Fruit fly (Drosophila melanogaster): ENCODE measurements around the gene Axn.

Axn gene

DNA sequence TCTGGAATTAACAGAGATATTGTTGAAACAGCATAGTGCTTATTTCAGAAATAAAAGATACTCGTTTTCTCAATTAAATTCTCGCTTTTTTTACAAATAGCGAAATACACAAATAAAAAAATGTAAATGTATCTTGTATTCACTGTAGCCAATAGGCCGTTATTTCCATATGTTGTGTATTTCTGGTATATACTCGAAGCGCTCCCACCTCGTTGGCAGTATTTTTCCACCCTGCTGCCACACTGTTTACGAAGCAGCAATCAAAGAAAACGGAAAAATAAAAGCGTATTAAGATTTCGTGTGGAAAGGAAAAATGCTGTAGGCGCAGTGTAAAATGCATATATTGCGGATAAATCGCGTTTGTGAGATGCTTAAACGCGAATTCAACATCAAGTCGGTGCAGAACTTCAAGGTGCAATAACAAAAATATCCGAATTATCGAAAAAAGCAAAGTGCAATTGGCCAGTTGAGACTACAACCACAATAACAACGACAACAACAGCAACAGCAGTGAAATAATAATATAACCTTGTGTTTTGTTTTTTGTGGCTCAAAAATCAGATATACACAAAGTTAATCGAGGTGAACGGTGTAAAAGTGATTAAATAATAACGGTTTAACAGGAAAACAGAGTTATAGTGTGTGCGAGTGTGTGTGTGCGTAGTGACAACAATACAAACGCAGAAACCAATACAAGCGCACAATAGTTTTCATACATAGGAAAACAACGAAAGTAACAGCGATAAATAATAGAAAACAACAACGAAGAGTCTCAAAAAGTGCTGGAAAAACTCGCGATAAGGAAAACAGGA is 35.6 kb downstream of the Axn start, which contains the start of gene sima (continued):
- no peak for TF ChIP-seq pan (optimal IDR thresholded peaks at IDR 0.05)
- peak in 1 of 2 experiments; percentile 65 for TF ChIP-seq pan (GFP tag; optimal IDR thresholded peaks at IDR 0.05 in 1 of 2, IDR thresholded peaks at IDR 0.05 in 1 of 2)
- TF ChIP-seq CG11093 (GFP tag; IDR thresholded peaks at IDR 0.05): no peak
- no peak for TF ChIP-seq peb (GFP tag; IDR thresholded peaks at IDR 0.05)
- no peak for TF ChIP-seq CG2129 (GFP tag; IDR thresholded peaks at IDR 0.05; ENCODE audit: partially characterized antibody)
- TF ChIP-seq CG10565 (GFP tag; optimal IDR thresholded peaks at IDR 0.05): no peak
- 0 out of 2 replicates have a peak, but pooled peaks have one; percentile 19 for TF ChIP-seq unc-4 (GFP tag; IDR thresholded peaks at IDR 0.05; ENCODE audit: partially characterized antibody)
- TF ChIP-seq croc (GFP tag; conservative IDR thresholded peaks at IDR 0.05): no peak
- TF ChIP-seq ato (GFP tag; IDR thresholded peaks at IDR 0.05; ENCODE audit: partially characterized antibody): no peak
- no peak for TF ChIP-seq CG18011 (GFP tag; optimal IDR thresholded peaks at IDR 0.05)
- no peak for TF ChIP-seq Usf (GFP tag; optimal IDR thresholded peaks at IDR 0.05)
- no peak for TF ChIP-seq ab (GFP tag; optimal IDR thresholded peaks at IDR 0.05)
- TF ChIP-seq CG3065 (GFP tag; optimal IDR thresholded peaks at IDR 0.05): no peak
- no peak for TF ChIP-seq CG3163 (GFP tag; optimal IDR thresholded peaks at IDR 0.05)
- no peak for TF ChIP-seq zf30C (GFP tag; optimal IDR thresholded peaks at IDR 0.05)
- no peak for TF ChIP-seq ac (GFP tag; optimal IDR thresholded peaks at IDR 0.05)
- no peak for TF ChIP-seq Gsc (GFP tag; IDR thresholded peaks at IDR 0.05)
- TF ChIP-seq CG14667 (GFP tag; IDR thresholded peaks at IDR 0.05): no peak; the same call in 1 of the 2 replicates
- TF ChIP-seq CG7963 (GFP tag; IDR thresholded peaks at IDR 0.05; ENCODE audit: partially characterized antibody): no peak
- peak; percentile 75 for TF ChIP-seq D19A (tag; optimal IDR thresholded peaks at IDR 0.05)
- no peak for TF ChIP-seq ranshi (GFP tag; IDR thresholded peaks at IDR 0.05)
- TF ChIP-seq CG1602 (GFP tag; optimal IDR thresholded peaks at IDR 0.05): no peak
- TF ChIP-seq pzg (GFP tag; optimal IDR thresholded peaks at IDR 0.05): peak; percentile 86
- TF ChIP-seq Six4 (GFP tag; optimal IDR thresholded peaks at IDR 0.05): no peak
- TF ChIP-seq Lhr (GFP tag; optimal IDR thresholded peaks at IDR 0.05): peak; percentile 25
- no peak for TF ChIP-seq z (GFP tag; IDR thresholded peaks at IDR 0.05)
- TF ChIP-seq pho (GFP tag; optimal IDR thresholded peaks at IDR 0.05): no peak
- peak; percentile 87; the same call in 2 of the 4 replicates for TF ChIP-seq chinmo (GFP tag; IDR thresholded peaks at IDR 0.05; ENCODE audit: partially characterized antibody)
- TF ChIP-seq ssp (GFP tag; IDR thresholded peaks at IDR 0.05): peak; percentile 39
- peak; percentile 38 for TF ChIP-seq CG17829 (tag; optimal IDR thresholded peaks at IDR 0.05)
- TF ChIP-seq row (GFP tag; IDR thresholded peaks at IDR 0.05): peak; percentile 80
- TF ChIP-seq Blimp-1 (GFP tag; optimal IDR thresholded peaks at IDR 0.05): peak; percentile 17
- 0 out of 2 replicates have a peak, but pooled peaks have one; percentile 31 for TF ChIP-seq CG10366 (GFP tag; IDR thresholded peaks at IDR 0.05)
- no peak for TF ChIP-seq CG5953 (GFP tag; IDR thresholded peaks at IDR 0.05)
- no peak for TF ChIP-seq CG5180 (GFP tag; optimal IDR thresholded peaks at IDR 0.05)
- peak; percentile 48; the same call in 1 of the 2 replicates for TF ChIP-seq chm (GFP tag; IDR thresholded peaks at IDR 0.05)
- TF ChIP-seq Nf-YA (GFP tag; IDR thresholded peaks at IDR 0.05): no peak
- TF ChIP-seq B-H1 (GFP tag; IDR thresholded peaks at IDR 0.05): no peak
- no peak for TF ChIP-seq CG15696 (tag; optimal IDR thresholded peaks at IDR 0.05)
- no peak for TF ChIP-seq otp (GFP tag; IDR thresholded peaks at IDR 0.05)
- no peak for TF ChIP-seq D19B (GFP tag; optimal IDR thresholded peaks at IDR 0.05)
- TF ChIP-seq chif (GFP tag; optimal IDR thresholded peaks at IDR 0.05): peak; percentile 4 to 18
- no peak for TF ChIP-seq tll (GFP tag; optimal IDR thresholded peaks at IDR 0.05)
- no peak for TF ChIP-seq Dll (GFP tag; IDR thresholded peaks at IDR 0.05; ENCODE audit: partially characterized antibody)
- peak; percentile 37 for TF ChIP-seq chn (GFP tag; optimal IDR thresholded peaks at IDR 0.05)
- TF ChIP-seq CG9215 (GFP tag; IDR thresholded peaks at IDR 0.05): 0 out of 2 replicates have a peak, but pooled peaks have one; percentile 26
- TF ChIP-seq tin (GFP tag; optimal IDR thresholded peaks at IDR 0.05): peak; percentile 17
- TF ChIP-seq tx (GFP tag; optimal IDR thresholded peaks at IDR 0.05): peak; percentile 11
- peak in 1 of 2 experiments; percentile 64 for TF ChIP-seq crp (GFP tag; optimal IDR thresholded peaks at IDR 0.05)

Measured in whole organism, embryonic.